Fruit fly (Drosophila melanogaster): ENCODE results near the gene CG15283.

dm6 chr2L:14477464-14478239, 26.9 kb upstream of the CG15283 start:
- no peak for TF ChIP-seq kay (GFP tag; ENCODE audit: borderline replicate concordance)
- TF ChIP-seq toe (GFP tag; optimal IDR thresholded peaks at IDR 0.05) = no peak
- TF ChIP-seq CG33017 (tag; optimal IDR thresholded peaks at IDR 0.05) = no peak
- no peak for TF ChIP-seq cic (GFP tag; optimal IDR thresholded peaks at IDR 0.05)
- no peak for TF ChIP-seq Mnt (GFP tag; optimal IDR thresholded peaks at IDR 0.05)
- TF ChIP-seq CG1620 (GFP tag; optimal IDR thresholded peaks at IDR 0.05) = no peak
- TF ChIP-seq cnc (optimal IDR thresholded peaks at IDR 0.05) = no peak
- no peak for TF ChIP-seq Clk (GFP tag; optimal IDR thresholded peaks at IDR 0.05)
- TF ChIP-seq CG11617 (GFP tag; optimal IDR thresholded peaks at IDR 0.05) = no peak
- TF ChIP-seq CG12768 (GFP tag; optimal IDR thresholded peaks at IDR 0.05) = no peak
